Fruit fly (Drosophila melanogaster) whole organism, embryonic: ENCODE measurements around the gene CG12182.

ENCODE experiments used
- CG16815 ChIP-seq: fragments of 200-800 bp; sonication (Bioruptor generic); optimal IDR thresholded peaks from 3 replicates; lab custom pipeline; 2017; ENCODE audit warnings: missing biosample characterization, mild to moderate bottlenecking, missing genetic modification characterization
- CG18011 ChIP-seq: fragments of 200-800 bp; sonication (Bioruptor generic); optimal IDR thresholded peaks from 2 replicates; lab custom pipeline; 2017; ENCODE audit warnings: missing biosample characterization, missing genetic modification characterization, mild to moderate bottlenecking, moderate library complexity, missing genotype
- CG2120 ChIP-seq: fragments of 200-800 bp; sonication (Bioruptor generic); optimal IDR thresholded peaks from 3 replicates; lab custom pipeline; 2016; ENCODE audit warnings: missing biosample characterization, missing genetic modification characterization
- CG31365 ChIP-seq: fragments of 200-800 bp; sonication (Bioruptor generic); optimal IDR thresholded peaks from 2 replicates; lab custom pipeline; 2018; ENCODE audit warnings: missing biosample characterization, mild to moderate bottlenecking, missing genetic modification characterization
- CG6689 ChIP-seq: fragments of 200-800 bp; sonication (Bioruptor generic); IDR thresholded peaks from 2 replicates; pipeline ENCODE4 v1.3.6; 2022; ENCODE audit warnings: missing biosample characterization, missing genetic modification characterization
- CoRest ChIP-seq: fragments of 200-800 bp; sonication (Bioruptor generic); optimal IDR thresholded peaks from 3 replicates; lab custom pipeline; 2018; ENCODE audit warnings: missing biosample characterization, mild to moderate bottlenecking, missing genetic modification characterization, moderate library complexity
- Elba2 ChIP-seq: fragments of 200-800 bp; sonication (Bioruptor generic); optimal IDR thresholded peaks from 3 replicates; lab custom pipeline; 2016; ENCODE audit warnings: missing biosample characterization, missing genetic modification characterization
- Usf ChIP-seq: fragments of 200-800 bp; sonication (Bioruptor generic); optimal IDR thresholded peaks from 2 replicates; lab custom pipeline; 2017; ENCODE audit warnings: missing genotype, missing biosample characterization, missing genetic modification characterization
- gem ChIP-seq: fragments of 200-800 bp; sonication (Bioruptor generic); optimal IDR thresholded peaks from 2 replicates; lab custom pipeline; 2019; ENCODE audit warnings: missing biosample characterization, mild to moderate bottlenecking, missing genetic modification characterization, moderate library complexity
- org-1 ChIP-seq: fragments of 200-800 bp; sonication (Bioruptor generic); optimal IDR thresholded peaks from 2 replicates; lab custom pipeline; 2017; ENCODE audit warnings: missing biosample characterization, missing genetic modification characterization
- pho ChIP-seq: fragments of 200-800 bp; sonication (Bioruptor generic); optimal IDR thresholded peaks from 2 replicates; lab custom pipeline; 2016; ENCODE audit warnings: missing biosample characterization, missing genetic modification characterization
- pzg ChIP-seq: fragments of 200-800 bp; sonication (Bioruptor generic); optimal IDR thresholded peaks from 3 replicates; lab custom pipeline; 2018; ENCODE audit warnings: missing biosample characterization, mild to moderate bottlenecking, missing genetic modification characterization, moderate library complexity
- sisA ChIP-seq: fragments of 200-800 bp; sonication (Bioruptor generic); IDR thresholded peaks from 2 replicates; pipeline ENCODE4 v1.3.6; 2022; ENCODE audit warnings: missing biosample characterization, missing genetic modification characterization
- stwl ChIP-seq: fragments of 200-800 bp; sonication (Bioruptor generic); optimal IDR thresholded peaks from 3 replicates; lab custom pipeline; 2018; ENCODE audit warnings: missing biosample characterization, mild to moderate bottlenecking, missing genetic modification characterization, moderate library complexity

DNA sequence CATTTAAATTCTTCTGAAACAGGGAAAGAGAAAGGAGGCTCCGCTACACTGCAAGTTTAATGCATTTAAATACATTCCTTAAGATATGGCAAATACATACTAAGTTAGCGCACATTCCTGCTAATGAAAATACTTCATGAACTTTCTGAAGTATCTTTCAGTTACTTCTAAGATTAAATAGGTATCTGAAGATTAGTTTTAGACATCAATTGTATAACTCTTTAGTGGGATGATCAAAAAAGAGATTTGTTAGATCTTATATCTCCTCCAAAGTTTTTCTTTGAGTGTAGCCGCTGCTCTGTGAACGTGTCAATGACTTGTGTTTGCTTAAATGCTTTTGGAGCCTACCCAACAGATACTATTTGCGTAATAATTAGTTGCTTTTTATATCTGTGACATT lies 24.1 kb downstream of the CG12182 start:
- no peak for TF ChIP-seq pho (GFP tag; lab: Kevin White, UChicago)
- TF ChIP-seq Usf (GFP tag; lab: Kevin White, UChicago): no peak
- peak; percentile 35 for TF ChIP-seq gem (tag; lab: Kevin White, UChicago)
- TF ChIP-seq CG16815 (GFP tag; lab: Kevin White, UChicago): no peak
- no peak for TF ChIP-seq sisA (GFP tag; lab: Robert Waterston, UW)
- TF ChIP-seq org-1 (GFP tag; lab: Kevin White, UChicago): no peak
- no peak for TF ChIP-seq CoRest
- TF ChIP-seq CG18011 (GFP tag; lab: Kevin White, UChicago): no peak
- no peak for TF ChIP-seq CG31365
- TF ChIP-seq CG6689: no peak
- TF ChIP-seq CG2120 (GFP tag; lab: Kevin White, UChicago): no peak
- no peak for TF ChIP-seq Elba2 (GFP tag; lab: Kevin White, UChicago)
- no peak for TF ChIP-seq stwl (tag; lab: Kevin White, UChicago)
- no peak for TF ChIP-seq pzg (GFP tag; lab: Kevin White, UChicago)
